Fruit fly (Drosophila melanogaster) whole organism, larva: Measurements from ENCODE around the gene Cdc7.

Source experiments
- noc ChIP-seq: fragments of 200-800 bp; sonication (Bioruptor generic); optimal IDR thresholded peaks from 3 replicates; lab custom pipeline; 2019; ENCODE audit warnings: missing biosample characterization, mild to moderate bottlenecking, missing genetic modification characterization, moderate library complexity

The Cdc7 gene

dm6 chrX:6654198-6654831 lies at the start of gene Cdc7, which contains the start of gene CG3226:
Gene Cdc7, plus strand, starts transcription at chrX:6654541.
Gene CG3226, minus strand, starts transcription at chrX:6654248.
- TF ChIP-seq noc (tag; lab: Kevin White, UChicago) = peak; percentile 66

DNA sequence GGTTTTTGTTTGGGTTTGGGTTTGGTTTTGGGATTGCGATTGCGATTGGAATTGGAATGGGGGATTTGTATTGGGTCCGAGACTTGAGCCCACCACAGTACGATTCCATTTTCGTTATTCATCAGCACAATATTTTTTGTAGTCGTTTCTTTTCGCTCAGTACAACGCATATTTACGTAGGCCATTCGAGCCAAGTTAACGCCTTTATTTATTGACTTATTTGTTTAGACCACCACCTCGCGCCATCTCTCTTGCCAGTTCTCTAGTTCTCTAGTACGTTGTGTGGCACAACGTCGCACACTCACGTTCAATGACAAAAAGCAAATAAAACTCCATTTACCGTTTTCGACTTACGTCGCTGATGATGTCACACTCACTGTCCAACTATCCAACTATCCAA lies 49.6 kb upstream of the Cdc7 start:
- no peak for TF ChIP-seq noc (tag; lab: Kevin White, UChicago)

dm6 chrX:6611831-6612230 lies 42.5 kb upstream of the Cdc7 start:
- no peak for TF ChIP-seq noc (tag; lab: Kevin White, UChicago)

dm6 chrX:6612509-6612908 lies 41.8 kb upstream of the Cdc7 start:
- no peak for TF ChIP-seq noc (tag; lab: Kevin White, UChicago)

- TF ChIP-seq noc (tag; lab: Kevin White, UChicago) = no peak
Measured at dm6 chrX:6613581-6613980, 40.8 kb upstream of the Cdc7 start.

DNA sequence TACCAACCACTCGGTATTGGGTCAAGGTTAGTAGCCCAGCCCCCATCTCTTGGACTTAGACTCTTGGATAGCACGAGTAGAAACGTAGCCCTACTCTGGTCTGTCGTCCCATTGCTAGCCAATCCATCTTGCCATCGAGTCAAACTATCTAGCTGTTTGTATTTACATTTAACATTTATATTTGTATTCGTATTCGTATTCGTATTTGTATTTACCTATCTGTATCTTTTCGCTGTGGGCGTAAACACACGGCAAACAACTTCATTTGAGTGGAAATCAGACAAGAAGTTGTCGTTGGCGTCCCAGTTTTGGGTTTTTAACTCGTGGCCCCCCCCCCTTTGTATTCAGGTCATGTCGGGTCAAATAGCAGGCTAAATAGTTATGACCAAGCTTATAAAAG lies 40.1 kb upstream of the Cdc7 start:
- no peak for TF ChIP-seq noc (tag; lab: Kevin White, UChicago)

dm6 chrX:6615476-6615875 lies 38.9 kb upstream of the Cdc7 start:
- TF ChIP-seq noc (tag; lab: Kevin White, UChicago) = no peak

DNA sequence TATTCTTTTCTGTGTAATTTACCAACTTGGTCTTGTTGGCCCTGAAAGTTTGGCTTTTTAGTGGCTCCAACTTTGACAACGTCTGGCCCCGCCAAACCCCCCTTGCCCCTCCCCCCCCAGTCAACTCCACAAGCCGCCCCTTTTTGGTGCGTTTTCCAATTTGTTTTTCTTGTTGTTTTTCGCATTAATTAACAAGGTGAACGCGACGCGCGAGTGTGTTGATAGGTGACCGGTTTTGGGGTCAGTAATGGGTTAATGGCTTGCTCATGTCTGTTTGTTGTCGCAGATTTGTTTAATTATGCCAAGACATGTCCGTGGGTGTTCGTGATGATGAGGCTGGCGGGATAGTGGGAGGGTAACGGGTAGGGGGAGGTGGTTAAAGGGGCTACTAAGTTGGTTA lies 37.6 kb upstream of the Cdc7 start:
- no peak for TF ChIP-seq noc (tag; lab: Kevin White, UChicago)

dm6 chrX:6617372-6617771 lies 37.0 kb upstream of the Cdc7 start:
- no peak for TF ChIP-seq noc (tag; lab: Kevin White, UChicago)

DNA sequence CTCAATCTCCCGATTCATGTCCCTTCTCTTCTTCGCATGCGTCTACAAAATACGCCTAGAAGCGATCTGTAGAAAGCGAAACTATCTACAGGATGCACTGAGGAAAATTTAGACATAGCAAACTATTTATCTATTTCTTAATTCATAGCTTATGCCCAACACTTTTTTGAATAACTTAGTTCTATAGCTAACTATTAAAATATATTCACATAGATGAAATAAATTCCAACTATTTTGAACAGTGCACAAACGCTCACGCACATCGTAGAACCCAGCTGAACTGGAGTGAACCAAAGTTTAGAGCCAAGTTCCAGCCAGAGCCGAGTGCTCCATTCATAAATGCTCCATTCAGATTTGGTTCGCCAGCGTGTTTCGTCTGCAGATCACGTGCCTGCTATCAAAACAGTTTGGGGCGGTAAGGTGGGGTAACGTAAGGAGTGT lies 32.8 kb upstream of the Cdc7 start:
- TF ChIP-seq noc (tag; lab: Kevin White, UChicago) = peak; percentile 36

DNA sequence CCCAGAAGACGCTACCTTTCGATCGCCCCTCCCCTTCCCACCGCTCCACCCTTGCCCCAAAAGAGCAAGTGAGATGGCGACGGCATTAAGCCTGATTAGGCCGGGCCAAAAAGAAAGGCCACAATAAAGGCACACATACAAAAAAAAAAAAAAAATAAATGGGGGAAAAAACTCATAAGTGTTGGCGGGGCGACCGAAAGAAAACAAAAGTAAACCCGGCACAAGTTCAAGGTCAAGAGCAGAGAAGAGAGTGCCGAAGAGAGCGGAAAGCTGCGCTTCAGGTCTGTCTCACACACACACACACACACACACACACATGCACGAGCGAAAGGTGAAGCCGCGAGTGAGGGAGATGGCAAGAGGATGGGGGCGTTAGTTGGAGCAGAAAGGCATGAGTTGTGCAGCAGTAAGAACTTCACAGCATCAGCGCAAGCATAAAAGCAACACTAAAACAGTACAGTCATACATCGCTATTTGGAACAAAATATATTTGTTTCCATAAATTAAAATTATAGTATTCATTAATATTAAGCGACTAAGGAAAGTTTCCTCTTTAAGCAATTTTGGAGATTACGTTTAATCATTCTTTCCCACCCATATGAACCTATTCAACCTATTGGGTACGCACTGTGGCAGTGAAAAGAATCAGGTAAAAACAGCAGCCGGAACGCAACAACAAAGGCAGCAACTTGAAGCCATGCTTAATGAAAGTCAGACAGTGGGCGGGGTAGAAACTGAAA lies 30.2 kb upstream of the Cdc7 start:
- no peak for TF ChIP-seq noc (tag; lab: Kevin White, UChicago)

dm6 chrX:6624977-6625591 lies 29.3 kb upstream of the Cdc7 start:
- no peak for TF ChIP-seq noc (tag; lab: Kevin White, UChicago)

dm6 chrX:6631885-6632284 lies 22.5 kb upstream of the Cdc7 start:
- TF ChIP-seq noc (tag; lab: Kevin White, UChicago) = no peak

DNA sequence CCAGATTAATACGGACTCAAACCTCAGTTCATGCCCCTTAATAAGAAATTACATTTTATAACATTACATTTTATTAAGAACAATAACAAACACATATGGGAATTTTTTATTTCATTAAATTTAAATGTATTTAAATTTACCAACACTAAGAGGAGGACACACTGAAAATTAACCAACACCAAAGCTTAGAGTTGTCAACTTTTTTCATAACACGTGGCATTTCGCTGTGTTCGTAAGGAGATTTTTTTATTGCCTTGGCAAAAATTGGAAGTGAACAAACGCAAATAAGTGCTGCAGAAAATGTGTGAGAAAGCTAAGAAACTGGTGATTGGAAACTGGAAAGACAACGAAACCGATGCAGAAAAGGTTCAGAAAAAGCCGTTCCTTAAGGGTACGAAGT lies 20.7 kb upstream of the Cdc7 start, which contains the start of gene CG14443:
TSS of gene CG14443 (plus strand) at position 301 of the 400 bp plus-strand sequence.
- TF ChIP-seq noc (tag; lab: Kevin White, UChicago) = no peak

DNA sequence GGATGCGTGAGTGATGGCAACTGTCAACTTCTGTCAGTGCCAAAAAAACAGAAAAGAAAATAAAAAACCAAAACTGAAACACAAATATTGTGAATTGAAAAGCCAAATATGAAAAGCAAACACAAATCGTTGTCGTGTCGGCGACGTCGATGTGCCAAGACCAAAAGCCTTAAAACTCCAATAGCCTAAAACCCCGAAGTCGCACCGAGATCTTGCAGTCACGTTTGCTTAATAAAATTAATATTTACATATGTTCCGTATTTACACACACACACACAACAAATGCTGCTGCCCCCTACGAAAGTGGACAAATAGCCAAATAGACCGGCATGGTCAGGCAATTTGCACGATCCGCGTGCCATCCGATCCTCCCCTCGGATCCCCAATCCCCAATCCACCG lies 16.2 kb upstream of the Cdc7 start:
- TF ChIP-seq noc (tag; lab: Kevin White, UChicago) = no peak

DNA sequence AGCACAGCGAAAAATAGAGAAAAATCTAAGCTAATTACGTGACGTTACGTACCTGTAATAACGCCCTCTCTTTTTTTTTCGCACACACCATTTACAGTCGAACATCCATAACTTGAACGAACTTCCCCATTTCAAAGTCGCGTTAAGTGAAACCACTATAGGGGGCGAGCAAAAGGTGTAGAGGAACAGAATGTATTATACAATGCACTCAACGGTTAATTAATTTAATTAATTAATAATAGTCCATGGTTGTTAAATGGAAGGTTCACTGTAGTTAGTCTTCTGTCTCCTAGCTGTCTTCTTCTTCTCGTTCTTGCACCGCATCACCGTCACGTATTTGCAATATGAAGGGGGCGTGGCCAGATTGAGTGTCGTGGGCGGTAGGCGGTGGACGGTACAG lies 12.7 kb upstream of the Cdc7 start:
- TF ChIP-seq noc (tag; lab: Kevin White, UChicago) = no peak
